Worm (Caenorhabditis elegans) whole organism, L4/young adult: ENCODE measurements around the gene nas-3.

Experiments
- W03F9.2 ChIP-seq: fragments of 150-350 bp; optimal IDR thresholded peaks from 2 replicates; lab custom pipeline; 2014; ENCODE audit warnings: missing biosample characterization, missing genetic modification characterization
- dao-5 ChIP-seq: sonication (generic microtip); optimal IDR thresholded peaks from 2 replicates; lab custom pipeline; 2016; ENCODE audit warnings: missing genotype, missing genetic modification characterization, moderate library complexity, missing compliant biosample characterization
- him-1 ChIP-seq: sonication (generic microtip); optimal IDR thresholded peaks from 2 replicates; lab custom pipeline; 2016; ENCODE audit warnings: missing genotype, missing genetic modification reagents, missing genetic modification characterization, missing compliant biosample characterization

DNA sequence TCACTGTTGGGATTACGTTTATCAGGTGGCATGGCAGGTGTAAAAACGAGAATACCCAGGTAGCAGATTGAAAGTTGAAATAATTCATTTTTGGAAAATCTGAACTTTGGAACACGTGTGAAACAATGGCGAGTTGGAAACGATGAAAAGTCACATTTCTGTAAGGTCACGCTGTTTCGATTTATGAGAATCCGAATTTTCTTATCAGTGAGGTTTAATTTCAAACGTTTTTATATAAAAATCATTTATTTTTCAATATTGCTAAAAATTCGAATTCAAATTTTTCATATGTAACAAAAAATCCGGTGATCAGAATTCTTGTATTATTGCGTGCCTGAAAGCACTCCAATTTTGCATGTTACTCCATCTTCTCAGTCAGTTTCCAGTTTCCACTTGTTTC, 15.4 kb upstream of the nas-3 start, which contains the start of gene F07D3.3:
- TF ChIP-seq him-1 (tag; lab: Kevin White, UChicago) (no peak), W03F9.2 (no peak), dao-5 (tag; lab: Kevin White, UChicago) (no peak)
